Worm (Caenorhabditis elegans): ENCODE measurements around the gene exc-7.

DNA sequence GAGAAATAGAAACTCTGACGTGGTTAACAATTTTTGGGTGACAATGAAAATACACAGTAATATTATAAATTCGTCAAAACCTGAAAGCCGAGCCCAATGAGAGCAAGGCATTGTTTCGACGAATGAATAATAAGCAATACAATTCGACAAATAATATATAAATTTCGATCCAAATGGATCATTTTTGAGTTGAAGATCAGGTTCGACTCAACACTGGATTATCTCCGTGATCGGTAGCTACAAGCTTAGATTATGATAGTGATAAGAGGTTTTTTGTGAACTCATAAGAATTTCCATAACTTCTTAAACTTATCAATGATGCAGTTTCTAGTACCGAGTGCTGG is 42.1 kb downstream of the exc-7 start:
- TF ChIP-seq Y53F4B.3 (GFP tag; IDR thresholded peaks at IDR 0.05) = no peak
- no peak for TF ChIP-seq ets-4 (GFP tag; optimal IDR thresholded peaks at IDR 0.05)
